Worm (Caenorhabditis elegans): ENCODE results near the gene try-14.
A peak's percentile ranks its signal among the peaks of the same experiment; 100 is the strongest.

Gene try-14

ce11 chrX:7469907-7470306, 25.5 kb downstream of the try-14 start:
- TF ChIP-seq unc-98 (GFP tag; IDR thresholded peaks at IDR 0.05) (no peak), lin-35 (GFP tag; optimal IDR thresholded peaks at IDR 0.05) (no peak), lsy-2 (tag; optimal IDR thresholded peaks at IDR 0.05) (no peak), sup-37 (GFP tag; optimal IDR thresholded peaks at IDR 0.05) (no peak), pqm-1 (tag; optimal IDR thresholded peaks at IDR 0.05) (no peak), Y116A8C.19 (tag; optimal IDR thresholded peaks at IDR 0.05; ENCODE audit: borderline replicate concordance) (no peak), nhr-19 (GFP tag; conservative IDR thresholded peaks at IDR 0.05) (no peak), mdl-1 (tag; optimal IDR thresholded peaks at IDR 0.05) (no peak), tbx-2 (tag; optimal IDR thresholded peaks at IDR 0.05) (no peak)

ce11 chrX:7466682-7467081, 28.7 kb downstream of the try-14 start:
- no peak for TF ChIP-seq xbp-1 (tag; optimal IDR thresholded peaks at IDR 0.05)
- no peak for TF ChIP-seq nhr-84 (tag; optimal IDR thresholded peaks at IDR 0.05)
- TF ChIP-seq dsc-1 (tag; optimal IDR thresholded peaks at IDR 0.05): no peak
- TF ChIP-seq nhr-77 (tag; optimal IDR thresholded peaks at IDR 0.05): no peak
- no peak for TF ChIP-seq elt-2 (tag; optimal IDR thresholded peaks at IDR 0.05)
- TF ChIP-seq nhr-28 (tag; optimal IDR thresholded peaks at IDR 0.05): no peak
- TF ChIP-seq ets-5 (GFP tag; IDR thresholded peaks at IDR 0.05): no peak
- no peak for TF ChIP-seq ces-1 (GFP tag; optimal IDR thresholded peaks at IDR 0.05)
- TF ChIP-seq C34B4.2 (tag; optimal IDR thresholded peaks at IDR 0.05): no peak
- no peak for TF ChIP-seq sox-4 (tag; optimal IDR thresholded peaks at IDR 0.05)
- TF ChIP-seq F16B12.6 (tag; optimal IDR thresholded peaks at IDR 0.05): no peak
- TF ChIP-seq ztf-4 (tag; optimal IDR thresholded peaks at IDR 0.05): no peak
- no peak for TF ChIP-seq lin-15B (tag; optimal IDR thresholded peaks at IDR 0.05)
- no peak for TF ChIP-seq nhr-19 (GFP tag; conservative IDR thresholded peaks at IDR 0.05)
- no peak for TF ChIP-seq dpl-1 (GFP tag; optimal IDR thresholded peaks at IDR 0.05)

DNA sequence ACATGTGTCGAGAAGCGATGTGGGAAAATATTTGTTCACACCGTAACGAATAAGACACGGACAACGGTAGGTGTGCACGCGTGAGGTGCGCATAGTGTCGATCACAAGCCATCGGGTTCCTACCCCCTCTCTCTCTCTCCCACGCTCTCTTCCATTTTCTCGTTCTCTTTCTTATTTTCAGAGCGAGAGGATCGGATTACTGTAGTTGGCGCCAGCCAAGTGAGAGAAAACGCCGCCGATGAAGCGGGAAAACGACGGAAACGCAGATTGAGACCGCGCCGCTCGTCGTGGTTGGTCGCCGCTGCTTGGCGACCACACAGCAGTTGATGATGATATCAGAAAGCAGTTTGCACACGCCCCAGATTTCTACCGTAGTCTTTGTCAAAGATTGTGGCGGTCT, 31.0 kb downstream of the try-14 start:
- peak in 1 of 2 experiments; percentile 68 for TF ChIP-seq lsy-2 (tag; optimal IDR thresholded peaks at IDR 0.05)
- peak; percentile 24 for TF ChIP-seq nhr-85 (tag)
- TF ChIP-seq unc-86 (tag; optimal IDR thresholded peaks at IDR 0.05): peak; percentile 4
- TF ChIP-seq nhr-77 (tag; optimal IDR thresholded peaks at IDR 0.05): no peak
- TF ChIP-seq aly-2 (tag; optimal IDR thresholded peaks at IDR 0.05): no peak
- peak; percentile 20 for TF ChIP-seq lin-14 (GFP tag; optimal IDR thresholded peaks at IDR 0.05)
- TF ChIP-seq grh-1 (GFP tag; IDR thresholded peaks at IDR 0.05): no peak

- TF ChIP-seq alr-1 (tag; optimal IDR thresholded peaks at IDR 0.05; ENCODE audit: borderline replicate concordance) (no peak), lin-14 (GFP tag; optimal IDR thresholded peaks at IDR 0.05) (peak; percentile 33), lir-3 (tag; optimal IDR thresholded peaks at IDR 0.05; ENCODE audit: poor library complexity) (no peak), elt-3 (tag; optimal IDR thresholded peaks at IDR 0.05) (no peak), fkh-8 (tag; optimal IDR thresholded peaks at IDR 0.05) (no peak), pqm-1 (tag; optimal IDR thresholded peaks at IDR 0.05) (no peak), zag-1 (tag; optimal IDR thresholded peaks at IDR 0.05) (no peak), ztf-4 (tag; optimal IDR thresholded peaks at IDR 0.05) (no peak), hpl-2 (GFP tag; optimal IDR thresholded peaks at IDR 0.05) (no peak), ceh-8 (GFP tag; optimal IDR thresholded peaks at IDR 0.05) (no peak), tlp-1 (tag; optimal IDR thresholded peaks at IDR 0.05) (no peak), C04F5.9 (tag; optimal IDR thresholded peaks at IDR 0.05) (no peak), ces-1 (GFP tag; optimal IDR thresholded peaks at IDR 0.05) (no peak), tbx-2 (tag; optimal IDR thresholded peaks at IDR 0.05) (no peak), fkh-10 (GFP tag; optimal IDR thresholded peaks at IDR 0.05) (peak; percentile 31), lin-15B (tag; optimal IDR thresholded peaks at IDR 0.05) (no peak), ceh-63 (GFP tag; optimal IDR thresholded peaks at IDR 0.05) (no peak), mef-2 (tag; optimal IDR thresholded peaks at IDR 0.05) (no peak), nhr-11 (tag; optimal IDR thresholded peaks at IDR 0.05) (no peak), unc-86 (tag; optimal IDR thresholded peaks at IDR 0.05) (peak; percentile 2), snu-23 (GFP tag; optimal IDR thresholded peaks at IDR 0.05) (no peak)
Observed at ce11 chrX:7463637-7464036, 31.8 kb downstream of the try-14 start, which contains the start of gene sox-2. Gene sox-2, minus strand, starts transcription at chrX:7463736.
